Fruit fly (Drosophila melanogaster): ENCODE measurements around the gene Rpt2.
A peak's percentile ranks its signal among the peaks of the same experiment; 100 is the strongest.

Rpt2 gene

dm6 chr3R:23958091-23958838 lies 26.9 kb upstream of the Rpt2 start, which contains the start of the genes GluProRS and AP-1sigma (continued):
- TF ChIP-seq Eip78C (GFP tag), result peak; percentile 95
- peak; percentile 81 for TF ChIP-seq CG10669 (GFP tag; optimal IDR thresholded peaks at IDR 0.05)
- TF ChIP-seq Sox14 (GFP tag; optimal IDR thresholded peaks at IDR 0.05), result peak; percentile 88
- TF ChIP-seq Blimp-1 (GFP tag; optimal IDR thresholded peaks at IDR 0.05), result peak; percentile 60
- TF ChIP-seq CG6276 (GFP tag; optimal IDR thresholded peaks at IDR 0.05), result no peak
- TF ChIP-seq achi (GFP tag; optimal IDR thresholded peaks at IDR 0.05), result peak; percentile 79
- peak; percentile 74 for TF ChIP-seq vri (GFP tag; optimal IDR thresholded peaks at IDR 0.05)
- peak; percentile 87 for TF ChIP-seq CG3919 (GFP tag; optimal IDR thresholded peaks at IDR 0.05)
- peak; percentile 91 for TF ChIP-seq CG11294 (GFP tag; IDR thresholded peaks at IDR 0.05)
- TF ChIP-seq CG11762 (GFP tag; optimal IDR thresholded peaks at IDR 0.05; ENCODE audit: insufficient read depth), result peak; percentile 65
- TF ChIP-seq CG10631 (GFP tag; optimal IDR thresholded peaks at IDR 0.05), result peak; percentile 92
- TF ChIP-seq CG4318 (GFP tag; optimal IDR thresholded peaks at IDR 0.05), result peak; percentile 77
- peak; percentile 87 for TF ChIP-seq Hr4 (GFP tag; optimal IDR thresholded peaks at IDR 0.05)
- TF ChIP-seq Sox15 (GFP tag; optimal IDR thresholded peaks at IDR 0.05), result peak; percentile 81
- TF ChIP-seq topi (GFP tag; optimal IDR thresholded peaks at IDR 0.05), result peak; percentile 87
- TF ChIP-seq lz (GFP tag; optimal IDR thresholded peaks at IDR 0.05), result peak; percentile 92
- TF ChIP-seq dsx (GFP tag; optimal IDR thresholded peaks at IDR 0.05; ENCODE audit: poor library complexity, severe bottlenecking), result peak; percentile 76
- TF ChIP-seq Ets21C (GFP tag; optimal IDR thresholded peaks at IDR 0.05), result peak; percentile 87
- peak; percentile 91 for TF ChIP-seq acj6 (GFP tag; optimal IDR thresholded peaks at IDR 0.05)
- peak; percentile 90 for TF ChIP-seq CG15336 (GFP tag; IDR thresholded peaks at IDR 0.05)
- peak; percentile 58 for TF ChIP-seq spab (GFP tag; optimal IDR thresholded peaks at IDR 0.05)
- peak; percentile 91 for TF ChIP-seq CG31627 (GFP tag; optimal IDR thresholded peaks at IDR 0.05)

dm6 chr3R:23955380-23955779 lies 24.0 kb upstream of the Rpt2 start:
- no peak for TF ChIP-seq CG11762 (GFP tag; optimal IDR thresholded peaks at IDR 0.05; ENCODE audit: insufficient read depth)
- TF ChIP-seq CG6276 (GFP tag; optimal IDR thresholded peaks at IDR 0.05), result no peak
- peak; percentile 55; the same call in 1 of the 2 replicates for TF ChIP-seq CG15336 (GFP tag; IDR thresholded peaks at IDR 0.05)
- no peak for TF ChIP-seq net (GFP tag; optimal IDR thresholded peaks at IDR 0.05)
- no peak for TF ChIP-seq CG34406 (GFP tag; optimal IDR thresholded peaks at IDR 0.05)
- TF ChIP-seq fkh (GFP tag; optimal IDR thresholded peaks at IDR 0.05), result no peak
- TF ChIP-seq Gug (GFP tag; IDR thresholded peaks at IDR 0.05), result no peak
- TF ChIP-seq OdsH (GFP tag; optimal IDR thresholded peaks at IDR 0.05), result no peak
- TF ChIP-seq CG7368 (GFP tag; optimal IDR thresholded peaks at IDR 0.05), result no peak
- no peak for TF ChIP-seq CG10669 (GFP tag; optimal IDR thresholded peaks at IDR 0.05)
- no peak for TF ChIP-seq CG32006 (GFP tag; optimal IDR thresholded peaks at IDR 0.05)
- peak; percentile 20 for TF ChIP-seq Lpt (GFP tag; optimal IDR thresholded peaks at IDR 0.05)
- no peak for TF ChIP-seq Hr39 (GFP tag; optimal IDR thresholded peaks at IDR 0.05)
- TF ChIP-seq eg (GFP tag; IDR thresholded peaks at IDR 0.05), result peak; percentile 17; the same call in 1 of the 3 replicates
- peak; percentile 23 for TF ChIP-seq esn (GFP tag; optimal IDR thresholded peaks at IDR 0.05)
- no peak for TF ChIP-seq dac (GFP tag; optimal IDR thresholded peaks at IDR 0.05)
- no peak for TF ChIP-seq lz (GFP tag; optimal IDR thresholded peaks at IDR 0.05)
- peak; percentile 17 for TF ChIP-seq Sox102F (GFP tag; optimal IDR thresholded peaks at IDR 0.05)
- no peak for TF ChIP-seq spab (GFP tag; optimal IDR thresholded peaks at IDR 0.05)
- TF ChIP-seq Eip78C (GFP tag), result peak; percentile 81
- peak; percentile 57 for TF ChIP-seq dsx (GFP tag; optimal IDR thresholded peaks at IDR 0.05; ENCODE audit: poor library complexity, severe bottlenecking)
- peak; percentile 90 for TF ChIP-seq Blimp-1 (GFP tag; optimal IDR thresholded peaks at IDR 0.05)
- TF ChIP-seq Sox15 (GFP tag; optimal IDR thresholded peaks at IDR 0.05), result no peak
- peak; percentile 46 for TF ChIP-seq svp (GFP tag)
- no peak for TF ChIP-seq CG8632 (GFP tag; optimal IDR thresholded peaks at IDR 0.05)
- peak; percentile 41; the same call in 1 of the 3 replicates for TF ChIP-seq CG6163 (GFP tag; IDR thresholded peaks at IDR 0.05)
- TF ChIP-seq CG11902 (GFP tag; optimal IDR thresholded peaks at IDR 0.05), result no peak
- TF ChIP-seq fd85E (GFP tag; optimal IDR thresholded peaks at IDR 0.05), result no peak
- TF ChIP-seq CG6854 (GFP tag; optimal IDR thresholded peaks at IDR 0.05), result peak; percentile 56
- no peak for TF ChIP-seq Smox (GFP tag; optimal IDR thresholded peaks at IDR 0.05)
- TF ChIP-seq Ets96B (tag; optimal IDR thresholded peaks at IDR 0.05), result no peak
- no peak for TF ChIP-seq CG8319 (GFP tag; optimal IDR thresholded peaks at IDR 0.05)
- no peak for TF ChIP-seq CG1621 (tag; optimal IDR thresholded peaks at IDR 0.05)
- no peak for TF ChIP-seq acj6 (GFP tag; optimal IDR thresholded peaks at IDR 0.05)
- TF ChIP-seq Ets21C (GFP tag; optimal IDR thresholded peaks at IDR 0.05), result no peak
- no peak for TF ChIP-seq CG9139 (GFP tag; optimal IDR thresholded peaks at IDR 0.05)
- TF ChIP-seq Eip93F (GFP tag; optimal IDR thresholded peaks at IDR 0.05), result no peak
- no peak for TF ChIP-seq Sox14 (GFP tag; optimal IDR thresholded peaks at IDR 0.05)
